Worm (Caenorhabditis elegans) whole organism, early embryonic: Measurements from ENCODE around the gene nol-10.

Experiments
- B0310.2 ChIP-seq: sonication (generic microtip); optimal IDR thresholded peaks from 2 replicates; lab custom pipeline; 2016; ENCODE audit warnings: mild to moderate bottlenecking, missing genetic modification characterization, missing compliant biosample characterization
- F13C5.2 ChIP-seq: sonication (generic microtip); optimal IDR thresholded peaks from 2 replicates; lab custom pipeline; 2017; ENCODE audit warnings: mild to moderate bottlenecking, missing genetic modification characterization, inconsistent platforms, missing compliant biosample characterization
- aly-1 ChIP-seq: sonication (generic microtip); optimal IDR thresholded peaks from 2 replicates; lab custom pipeline; 2016; ENCODE audit warnings: missing genetic modification characterization, missing compliant biosample characterization
- ama-1 ChIP-seq: fragments of 150-350 bp; optimal IDR thresholded peaks from 2 replicates; lab custom pipeline; 2014
- ceh-13 ChIP-seq: fragments of 200-800 bp; sonication (Bioruptor generic); optimal IDR thresholded peaks from 2 replicates; lab custom pipeline; 2018; ENCODE audit warnings: mild to moderate bottlenecking, missing genetic modification characterization, missing compliant biosample characterization
- ceh-36 ChIP-seq: sonication (generic microtip); optimal IDR thresholded peaks from 2 replicates; lab custom pipeline; 2016; ENCODE audit warnings: missing genetic modification characterization, inconsistent platforms, missing compliant biosample characterization
- ets-7 ChIP-seq: sonication (generic microtip); optimal IDR thresholded peaks from 2 replicates; lab custom pipeline; 2016; ENCODE audit warnings: missing genotype, missing genetic modification characterization, missing compliant biosample characterization
- flt-1 ChIP-seq: fragments of 200-800 bp; sonication (Bioruptor generic); IDR thresholded peaks from 2 replicates; pipeline ENCODE4 v1.3.6; 2022; ENCODE audit warnings: missing genetic modification characterization, missing compliant biosample characterization
- hmbx-1 ChIP-seq: sonication (generic microtip); optimal IDR thresholded peaks from 2 replicates; lab custom pipeline; 2016; ENCODE audit warnings: mild to moderate bottlenecking, missing genetic modification characterization, missing compliant biosample characterization
- hmg-4 ChIP-seq: fragments of 200-800 bp; sonication (Bioruptor generic); optimal IDR thresholded peaks from 2 replicates; lab custom pipeline; 2018; ENCODE audit warnings: mild to moderate bottlenecking, missing genetic modification characterization, missing compliant biosample characterization
- hnd-1 ChIP-seq: sonication (generic microtip); optimal IDR thresholded peaks from 2 replicates; lab custom pipeline; 2016; ENCODE audit warnings: missing genetic modification characterization, missing compliant biosample characterization
- pes-1 ChIP-seq: fragments of 200-800 bp; sonication (Bioruptor generic); IDR thresholded peaks from 2 replicates; pipeline ENCODE4 v1.3.6; 2022; ENCODE audit warnings: missing genetic modification reagents, missing genetic modification characterization, missing compliant biosample characterization
- scrt-1 ChIP-seq: fragments of 200-800 bp; sonication (Bioruptor generic); IDR thresholded peaks from 2 replicates; pipeline ENCODE4 v1.3.6; 2022; ENCODE audit warnings: missing genetic modification characterization, missing compliant biosample characterization
- sea-1 ChIP-seq: fragments of 200-800 bp; sonication (Bioruptor generic); conservative IDR thresholded peaks from 2 replicates; pipeline ENCODE4 v1.3.6; 2022; ENCODE audit warnings: missing genetic modification characterization, missing compliant biosample characterization
- tbx-11 ChIP-seq: fragments of 200-800 bp; sonication (Bioruptor generic); IDR thresholded peaks from 2 replicates; pipeline ENCODE4 v1.3.6; 2022; ENCODE audit warnings: missing genetic modification characterization, missing compliant biosample characterization
- tbx-37 ChIP-seq: fragments of 200-800 bp; sonication (Bioruptor generic); conservative IDR thresholded peaks from 2 replicates; pipeline ENCODE4 v1.3.6; 2022; ENCODE audit warnings: missing genetic modification reagents, missing genetic modification characterization, missing compliant biosample characterization
- tra-4 ChIP-seq: sonication (generic microtip); optimal IDR thresholded peaks from 2 replicates; lab custom pipeline; 2017; ENCODE audit warnings: missing genetic modification characterization, missing compliant biosample characterization

nol-10 gene

DNA sequence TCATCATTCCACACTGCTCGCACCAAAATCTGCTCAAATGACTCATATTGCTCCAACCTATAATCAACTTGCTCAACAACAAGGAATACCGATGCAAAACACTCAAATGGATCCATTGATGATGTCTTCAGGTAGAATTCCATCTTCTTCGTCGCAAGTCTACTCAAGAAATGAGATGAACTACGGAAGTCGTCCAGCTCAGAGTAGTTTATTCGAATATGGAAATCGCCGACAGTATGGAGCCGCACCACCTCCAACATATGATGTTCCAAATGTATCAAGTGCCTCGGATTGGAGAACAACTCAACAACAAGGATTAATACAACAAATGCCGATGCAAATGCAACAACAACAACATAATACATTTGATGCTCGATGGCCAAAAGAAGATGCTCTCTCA, 42.7 kb downstream of the nol-10 start:
- no peak for TF ChIP-seq ama-1 (lab: Kevin White, UChicago)
- TF ChIP-seq tbx-37 (GFP tag; lab: Robert Waterston, UW), result no peak
- no peak for TF ChIP-seq tra-4
- TF ChIP-seq ceh-36, result no peak
- TF ChIP-seq B0310.2, result no peak
- no peak for TF ChIP-seq hnd-1 (tag; lab: Kevin White, UChicago)
- TF ChIP-seq hmbx-1 (tag; lab: Kevin White, UChicago), result no peak
- no peak for TF ChIP-seq ceh-13 (GFP tag; lab: Kevin White, UChicago)

DNA sequence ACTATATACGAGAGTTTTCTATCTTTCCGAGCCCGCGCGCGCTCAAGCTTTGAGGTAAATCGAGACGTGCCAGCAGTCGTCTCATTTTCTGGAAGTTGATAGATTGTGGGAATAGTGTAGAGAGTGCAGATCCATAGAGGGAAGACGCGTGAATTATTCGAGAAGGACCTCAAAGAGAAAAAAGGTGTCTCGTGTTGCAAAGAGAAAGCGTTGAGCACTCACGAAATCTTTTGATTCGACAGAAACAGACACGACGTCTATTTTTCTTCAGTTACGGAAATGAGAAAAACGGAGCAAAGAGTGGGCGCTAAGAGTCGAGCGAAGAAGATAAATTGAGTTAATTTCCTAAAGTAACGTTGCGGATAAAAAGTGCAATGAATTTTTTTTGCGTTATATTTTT, 43.5 kb downstream of the nol-10 start:
- TF ChIP-seq sea-1 (GFP tag; lab: Robert Waterston, UW) (no peak), ceh-13 (GFP tag; lab: Kevin White, UChicago) (no peak), hmg-4 (GFP tag; lab: Kevin White, UChicago) (no peak), scrt-1 (GFP tag; lab: Robert Waterston, UW) (no peak), hnd-1 (tag; lab: Kevin White, UChicago) (no peak), hmbx-1 (tag; lab: Kevin White, UChicago) (no peak), ets-7 (no peak), tbx-11 (GFP tag; lab: Robert Waterston, UW) (no peak), tbx-37 (GFP tag; lab: Robert Waterston, UW) (no peak), flt-1 (GFP tag; lab: Robert Waterston, UW) (no peak), ceh-36 (no peak), tra-4 (no peak), B0310.2 (no peak), ama-1 (lab: Kevin White, UChicago) (no peak), pes-1 (GFP tag; lab: Robert Waterston, UW) (no peak), aly-1 (tag; lab: Kevin White, UChicago) (no peak), F13C5.2 (no peak)

ce11 chrIV:7628942-7629341, 48.5 kb downstream of the nol-10 start, which contains the start of gene F45E4.5:
Gene F45E4.5 (minus strand): TSS chrIV:7629042.
- TF ChIP-seq hnd-1 (tag; lab: Kevin White, UChicago) (no peak), tbx-37 (GFP tag; lab: Robert Waterston, UW) (no peak), ceh-36 (no peak), ama-1 (lab: Kevin White, UChicago) (no peak), tra-4 (no peak), flt-1 (GFP tag; lab: Robert Waterston, UW) (no peak), hmbx-1 (tag; lab: Kevin White, UChicago) (no peak), ets-7 (no peak), sea-1 (GFP tag; lab: Robert Waterston, UW) (no peak), B0310.2 (no peak), tbx-11 (GFP tag; lab: Robert Waterston, UW) (no peak), hmg-4 (GFP tag; lab: Kevin White, UChicago) (no peak), pes-1 (GFP tag; lab: Robert Waterston, UW) (no peak), ceh-13 (GFP tag; lab: Kevin White, UChicago) (no peak), scrt-1 (GFP tag; lab: Robert Waterston, UW) (no peak), aly-1 (tag; lab: Kevin White, UChicago) (no peak), F13C5.2 (no peak)

ce11 chrIV:7632535-7632934, 52.1 kb downstream of the nol-10 start, which contains the start of gene F45E4.6:
Gene F45E4.6 (minus strand): TSS chrIV:7632548.
- no peak for TF ChIP-seq tra-4
- TF ChIP-seq sea-1 (GFP tag; lab: Robert Waterston, UW), result no peak
- no peak for TF ChIP-seq hmg-4 (GFP tag; lab: Kevin White, UChicago)
- no peak for TF ChIP-seq ceh-13 (GFP tag; lab: Kevin White, UChicago)
- no peak for TF ChIP-seq scrt-1 (GFP tag; lab: Robert Waterston, UW)
- TF ChIP-seq ama-1 (lab: Kevin White, UChicago), result no peak
- TF ChIP-seq tbx-37 (GFP tag; lab: Robert Waterston, UW), result no peak
- no peak for TF ChIP-seq pes-1 (GFP tag; lab: Robert Waterston, UW)
- TF ChIP-seq hmbx-1 (tag; lab: Kevin White, UChicago), result no peak
- TF ChIP-seq tbx-11 (GFP tag; lab: Robert Waterston, UW), result no peak
- no peak for TF ChIP-seq ceh-36
- TF ChIP-seq flt-1 (GFP tag; lab: Robert Waterston, UW), result no peak
- no peak for TF ChIP-seq aly-1 (tag; lab: Kevin White, UChicago)
- TF ChIP-seq B0310.2, result no peak
- no peak for TF ChIP-seq F13C5.2
- TF ChIP-seq hnd-1 (tag; lab: Kevin White, UChicago), result no peak

- TF ChIP-seq tra-4, result no peak
- no peak for TF ChIP-seq F13C5.2
- no peak for TF ChIP-seq scrt-1 (GFP tag; lab: Robert Waterston, UW)
- TF ChIP-seq ceh-36, result no peak
- TF ChIP-seq hmg-4 (GFP tag; lab: Kevin White, UChicago), result no peak
- no peak for TF ChIP-seq B0310.2
- no peak for TF ChIP-seq tbx-11 (GFP tag; lab: Robert Waterston, UW)
- TF ChIP-seq hmbx-1 (tag; lab: Kevin White, UChicago), result no peak
- TF ChIP-seq aly-1 (tag; lab: Kevin White, UChicago), result no peak
Observed at ce11 chrIV:7633020-7633419, 52.6 kb downstream of the nol-10 start, which contains the start of gene plp-1. Gene plp-1 (plus strand): TSS chrIV:7633360.
